Worm (Caenorhabditis elegans) whole organism, L4 larva: ENCODE measurements around the gene F35G2.5.

Experiments
- lin-15B ChIP-seq: fragments of 150-350 bp; sonication (generic microtip); optimal IDR thresholded peaks from 3 replicates; lab custom pipeline; 2014; ENCODE audit warnings: missing biosample characterization, missing genetic modification characterization
- snpc-4 ChIP-seq: fragments of 150-350 bp; optimal IDR thresholded peaks from 2 replicates; lab custom pipeline; 2014; ENCODE audit warnings: missing biosample characterization, missing genetic modification characterization

DNA sequence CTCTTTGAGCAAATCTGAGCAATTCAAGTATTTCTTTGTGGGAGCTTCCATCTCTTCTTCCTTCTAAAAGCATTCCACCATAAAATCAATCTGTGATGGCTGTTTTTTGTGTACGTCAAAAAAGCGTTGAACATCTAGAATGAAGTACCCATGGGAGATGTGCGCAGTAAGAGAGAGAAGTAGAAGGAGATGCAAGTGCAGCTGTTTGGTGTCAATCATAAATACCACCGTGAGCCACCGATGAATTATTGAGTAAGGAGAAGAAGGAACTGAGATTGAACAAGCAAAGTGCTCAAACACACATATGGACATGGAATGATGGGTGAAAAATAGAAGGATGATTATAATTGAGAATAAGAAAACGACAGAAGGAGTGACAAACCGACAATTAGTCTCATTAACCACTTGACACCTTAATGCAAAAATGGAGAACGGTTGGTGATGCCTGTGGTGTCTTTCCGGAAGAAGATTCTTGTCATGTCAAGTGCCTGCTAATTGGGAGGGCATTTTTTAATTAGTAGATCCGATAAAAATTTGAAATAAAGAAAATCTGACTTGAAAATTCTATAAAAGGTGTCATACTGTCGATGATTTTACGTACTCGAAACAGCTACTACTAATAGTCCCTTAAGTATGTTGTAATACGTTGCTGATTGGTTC is 27.2 kb upstream of the F35G2.5 start:
- TF ChIP-seq snpc-4 (no peak), lin-15B (tag; lab: Kevin White, UChicago) (no peak)
